Worm (Caenorhabditis elegans): ENCODE data around the gene gpa-9.

- TF ChIP-seq fos-1 (tag; optimal IDR thresholded peaks at IDR 0.05) = no peak
- no peak for TF ChIP-seq nhr-237 (tag; optimal IDR thresholded peaks at IDR 0.05)
- TF ChIP-seq snpc-4 (tag; optimal IDR thresholded peaks at IDR 0.05) = no peak
- TF ChIP-seq ama-1 (optimal IDR thresholded peaks at IDR 0.05) = no peak
- TF ChIP-seq nfya-1 (tag; optimal IDR thresholded peaks at IDR 0.05; ENCODE audit: insufficient read depth) = no peak
- no peak for TF ChIP-seq ztf-4 (tag; optimal IDR thresholded peaks at IDR 0.05)
- no peak for TF ChIP-seq tbx-2 (tag; optimal IDR thresholded peaks at IDR 0.05)
- TF ChIP-seq pha-4 (tag; optimal IDR thresholded peaks at IDR 0.05) = no peak
- TF ChIP-seq nhr-76 (tag; optimal IDR thresholded peaks at IDR 0.05) = no peak
- TF ChIP-seq sea-2 (GFP tag; optimal IDR thresholded peaks at IDR 0.05) = no peak
- no peak for TF ChIP-seq mdl-1 (tag; optimal IDR thresholded peaks at IDR 0.05)
- no peak for TF ChIP-seq egl-27 (tag; optimal IDR thresholded peaks at IDR 0.05)
- no peak for TF ChIP-seq zag-1 (tag; optimal IDR thresholded peaks at IDR 0.05)
- TF ChIP-seq mml-1 (tag; optimal IDR thresholded peaks at IDR 0.05) = no peak
Measured at ce11 chrV:12683205-12683604, 34.1 kb upstream of the gpa-9 start.
